Worm (Caenorhabditis elegans): ENCODE data around the gene T07C4.3.

ce11 chrIII:10320788-10321187 lies 31.2 kb upstream of the T07C4.3 start, which contains the start of gene sas-7:
- TF ChIP-seq ceh-43 (GFP tag; optimal IDR thresholded peaks at IDR 0.05) (no peak), ztf-11 (tag; optimal IDR thresholded peaks at IDR 0.05) (no peak), drap-1 (GFP tag; optimal IDR thresholded peaks at IDR 0.05) (no peak), nhr-237 (tag; optimal IDR thresholded peaks at IDR 0.05) (no peak), nhr-12 (tag; optimal IDR thresholded peaks at IDR 0.05) (no peak)

All from whole organism, mixed stage, embryonic.